Fruit fly (Drosophila melanogaster): Measurements from ENCODE around the gene Fadd.

The Fadd gene

DNA sequence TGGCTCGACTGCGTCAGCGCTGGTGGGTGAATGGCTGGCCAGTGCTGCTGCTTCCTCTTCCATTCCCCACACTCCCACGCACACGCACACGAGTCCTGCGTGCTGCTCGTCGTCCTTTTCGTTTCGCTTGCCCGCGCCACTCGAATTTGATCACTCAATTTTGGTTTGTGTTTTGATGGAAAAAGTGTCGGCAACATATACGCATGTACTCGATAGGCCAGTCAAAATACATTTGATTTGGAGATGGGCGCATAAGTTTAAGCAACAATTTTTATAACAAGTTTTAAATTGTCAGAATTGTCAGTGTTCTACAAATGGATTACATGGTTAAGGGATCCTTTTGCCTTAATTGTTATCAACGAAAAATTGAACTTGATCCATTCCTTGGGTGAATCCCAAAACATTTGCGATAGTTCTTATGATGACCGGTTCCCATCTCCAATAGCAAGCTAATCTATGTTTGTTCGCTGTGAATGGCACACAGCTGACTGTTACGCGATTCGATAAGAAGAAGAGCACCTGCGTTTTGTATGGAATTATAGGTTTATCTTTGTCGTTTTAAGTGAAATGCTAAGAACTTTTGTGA, 11.1 kb upstream of the Fadd start, which contains the start of the genes Mitofilin and mRpL35 (continued):
- TF ChIP-seq emc (GFP tag; optimal IDR thresholded peaks at IDR 0.05): no peak
- TF ChIP-seq CG4854 (GFP tag; optimal IDR thresholded peaks at IDR 0.05): no peak
- TF ChIP-seq fd3F (GFP tag; optimal IDR thresholded peaks at IDR 0.05): no peak
- TF ChIP-seq CG4328 (GFP tag; optimal IDR thresholded peaks at IDR 0.05): no peak
- no peak for TF ChIP-seq exex (tag; optimal IDR thresholded peaks at IDR 0.05)
- TF ChIP-seq CG8089 (GFP tag; optimal IDR thresholded peaks at IDR 0.05): peak; percentile 7
- TF ChIP-seq CG10147 (GFP tag; optimal IDR thresholded peaks at IDR 0.05): no peak
- TF ChIP-seq CG13424 (tag; optimal IDR thresholded peaks at IDR 0.05): peak; percentile 37
- TF ChIP-seq Kr (GFP tag; optimal IDR thresholded peaks at IDR 0.05): no peak
- TF ChIP-seq nau (GFP tag; optimal IDR thresholded peaks at IDR 0.05): no peak
- no peak for TF ChIP-seq ATbp (GFP tag; optimal IDR thresholded peaks at IDR 0.05)
- TF ChIP-seq CG10431 (GFP tag; optimal IDR thresholded peaks at IDR 0.05): no peak
- no peak for TF ChIP-seq CG3726 (GFP tag; IDR thresholded peaks at IDR 0.05)
- TF ChIP-seq jumu (GFP tag; optimal IDR thresholded peaks at IDR 0.05): peak; percentile 60
- TF ChIP-seq Oaz (GFP tag; IDR thresholded peaks at IDR 0.05): no peak
- TF ChIP-seq tgo (GFP tag; IDR thresholded peaks at IDR 0.05): no peak
- TF ChIP-seq CG13296 (GFP tag; optimal IDR thresholded peaks at IDR 0.05): no peak
- TF ChIP-seq GATAe (GFP tag; conservative IDR thresholded peaks at IDR 0.05): peak; percentile 47; the same call in 1 of the 2 replicates
- TF ChIP-seq MBD-R2 (GFP tag; IDR thresholded peaks at IDR 0.05): peak; percentile 78
- TF ChIP-seq Doc2 (GFP tag; IDR thresholded peaks at IDR 0.05): no peak
- TF ChIP-seq Lhr (GFP tag; optimal IDR thresholded peaks at IDR 0.05): peak; percentile 30
- TF ChIP-seq CG17186 (GFP tag; optimal IDR thresholded peaks at IDR 0.05): peak; percentile 2
- TF ChIP-seq CG34422 (GFP tag; IDR thresholded peaks at IDR 0.05): no peak
- TF ChIP-seq CG7786 (GFP tag; optimal IDR thresholded peaks at IDR 0.05): peak; percentile 57
- TF ChIP-seq Dll (GFP tag; IDR thresholded peaks at IDR 0.05; ENCODE audit: partially characterized antibody): peak; percentile 66
- TF ChIP-seq Dref (GFP tag; IDR thresholded peaks at IDR 0.05): no peak
- TF ChIP-seq HLH54F (GFP tag; optimal IDR thresholded peaks at IDR 0.05): peak; percentile 47
- TF ChIP-seq Atf3 (GFP tag; optimal IDR thresholded peaks at IDR 0.05): no peak
- no peak for TF ChIP-seq dan (GFP tag; IDR thresholded peaks at IDR 0.05)
- TF ChIP-seq tap (tag; optimal IDR thresholded peaks at IDR 0.05): no peak
- TF ChIP-seq Bgb (GFP tag; IDR thresholded peaks at IDR 0.05; ENCODE audit: partially characterized antibody): peak; percentile 54
- TF ChIP-seq nmo (GFP tag; optimal IDR thresholded peaks at IDR 0.05): peak; percentile 58
- TF ChIP-seq CG3281 (GFP tag; optimal IDR thresholded peaks at IDR 0.05): peak; percentile 23
- peak; percentile 87 for TF ChIP-seq sens (GFP tag)
- no peak for TF ChIP-seq CG3407 (GFP tag; optimal IDR thresholded peaks at IDR 0.05)
- no peak for TF ChIP-seq gt (GFP tag; IDR thresholded peaks at IDR 0.05)
- TF ChIP-seq Hsf (GFP tag; optimal IDR thresholded peaks at IDR 0.05): peak; percentile 44
- TF ChIP-seq ato (GFP tag; IDR thresholded peaks at IDR 0.05; ENCODE audit: partially characterized antibody): peak; percentile 45
- peak; percentile 50 for TF ChIP-seq CG12155 (GFP tag; optimal IDR thresholded peaks at IDR 0.05)
- no peak for TF ChIP-seq Drgx (GFP tag; IDR thresholded peaks at IDR 0.05)
- TF ChIP-seq CG8765 (GFP tag; IDR thresholded peaks at IDR 0.05): peak; percentile 19; the same call in 1 of the 2 replicates
- no peak for TF ChIP-seq CG12769 (tag; optimal IDR thresholded peaks at IDR 0.05)
- no peak for TF ChIP-seq pnt (GFP tag; optimal IDR thresholded peaks at IDR 0.05)
- no peak for TF ChIP-seq D19A (tag; optimal IDR thresholded peaks at IDR 0.05)
- TF ChIP-seq Ravus (GFP tag; IDR thresholded peaks at IDR 0.05): no peak
- TF ChIP-seq tin (GFP tag; optimal IDR thresholded peaks at IDR 0.05): peak; percentile 9
- peak; percentile 37 for TF ChIP-seq CG9727 (GFP tag; optimal IDR thresholded peaks at IDR 0.05)
- 0 out of 3 replicates have a peak, but pooled peaks have one; percentile 17 for TF ChIP-seq Aef1 (GFP tag; IDR thresholded peaks at IDR 0.05)
- no peak for TF ChIP-seq CG6813 (GFP tag; optimal IDR thresholded peaks at IDR 0.05)
- no peak for TF ChIP-seq disco-r (GFP tag; optimal IDR thresholded peaks at IDR 0.05)
- TF ChIP-seq ttk (GFP tag; IDR thresholded peaks at IDR 0.05): no peak

All from whole organism, embryonic.